Fruit fly (Drosophila melanogaster): Measurements from ENCODE around the gene CheB38c.

Gene CheB38c

DNA sequence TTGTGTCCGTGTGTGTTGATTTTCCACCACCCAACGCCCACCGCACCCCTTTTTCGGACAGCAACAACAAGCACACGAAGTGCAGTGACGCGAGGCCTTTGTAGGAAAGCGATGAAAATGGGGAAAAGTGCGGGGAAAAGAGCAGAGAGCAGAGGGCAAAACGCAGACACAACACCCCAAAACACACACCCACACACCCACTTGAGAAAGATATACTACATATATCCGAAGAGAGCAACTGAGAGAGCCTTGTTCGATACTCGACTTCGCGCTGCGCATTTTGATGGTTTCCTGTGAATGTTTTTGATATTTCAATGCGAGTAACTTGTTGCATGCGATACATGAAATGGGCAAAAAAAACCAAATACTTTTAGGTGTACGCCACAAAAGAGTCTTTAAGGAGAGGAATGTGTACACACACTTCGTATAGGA is 16.9 kb downstream of the CheB38c start:
- TF ChIP-seq psq (GFP tag; optimal IDR thresholded peaks at IDR 0.05), result peak; percentile 22
- no peak for TF ChIP-seq tai (GFP tag; optimal IDR thresholded peaks at IDR 0.05)

DNA sequence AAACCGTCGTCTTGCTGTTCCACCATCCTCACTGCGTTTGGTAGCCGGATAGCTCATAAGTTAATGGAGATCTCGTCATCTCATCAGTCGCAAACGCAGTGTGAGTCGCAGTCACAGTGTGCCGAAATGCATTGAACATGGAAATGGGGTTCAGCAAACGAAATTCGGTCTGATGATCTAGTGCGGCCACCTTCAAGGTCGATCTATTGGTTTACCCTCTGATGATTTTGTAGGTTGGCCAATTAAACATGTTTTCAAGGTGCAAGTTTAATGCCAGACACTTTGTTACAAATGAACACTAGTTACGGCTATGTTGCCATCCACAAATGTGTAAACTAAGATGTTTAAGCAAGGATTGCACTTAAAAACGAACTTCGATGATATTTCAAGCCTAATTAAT is 17.8 kb downstream of the CheB38c start:
- TF ChIP-seq sv (GFP tag; optimal IDR thresholded peaks at IDR 0.05) (no peak), dsf (GFP tag; optimal IDR thresholded peaks at IDR 0.05; ENCODE audit: borderline replicate concordance) (no peak)

DNA sequence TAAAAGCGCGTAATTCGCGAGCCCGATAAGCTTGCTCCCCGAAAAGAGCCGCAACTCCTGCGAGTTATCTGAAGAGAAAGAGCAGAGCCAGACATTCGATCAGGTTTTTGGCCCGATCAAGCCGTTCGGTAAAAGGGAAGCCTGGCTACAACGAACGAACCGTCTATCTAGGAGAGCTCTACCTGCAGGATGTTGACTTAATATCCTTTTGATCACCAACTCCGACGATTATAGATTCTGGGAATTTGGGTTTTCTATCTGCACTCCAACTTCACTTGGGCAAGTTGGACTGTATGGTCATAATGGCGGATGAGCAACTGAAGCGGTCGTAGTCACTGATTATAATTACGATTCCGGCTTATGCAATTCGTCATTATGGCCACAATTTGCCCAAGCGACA is 18.5 kb downstream of the CheB38c start:
- TF ChIP-seq HLH106 (tag; optimal IDR thresholded peaks at IDR 0.05), result peak; percentile 65
- TF ChIP-seq br (GFP tag; optimal IDR thresholded peaks at IDR 0.05), result no peak
- no peak for TF ChIP-seq Hr78 (GFP tag; optimal IDR thresholded peaks at IDR 0.05)
- TF ChIP-seq CrebA (GFP tag; optimal IDR thresholded peaks at IDR 0.05; ENCODE audit: borderline replicate concordance), result no peak
- TF ChIP-seq lola (GFP tag; optimal IDR thresholded peaks at IDR 0.05), result no peak
- no peak for TF ChIP-seq Hnf4 (GFP tag; optimal IDR thresholded peaks at IDR 0.05)
- no peak for TF ChIP-seq brk (GFP tag; optimal IDR thresholded peaks at IDR 0.05)
- no peak for TF ChIP-seq psq (GFP tag; optimal IDR thresholded peaks at IDR 0.05)
- no peak for TF ChIP-seq Hr83 (GFP tag; optimal IDR thresholded peaks at IDR 0.05; ENCODE audit: poor library complexity, severe bottlenecking)
- no peak for TF ChIP-seq OdsH (GFP tag; optimal IDR thresholded peaks at IDR 0.05)
- no peak for TF ChIP-seq Rel (GFP tag; optimal IDR thresholded peaks at IDR 0.05)
- TF ChIP-seq Rel (tag; optimal IDR thresholded peaks at IDR 0.05), result no peak
- TF ChIP-seq sv (GFP tag; optimal IDR thresholded peaks at IDR 0.05), result no peak
- no peak for TF ChIP-seq dsf (GFP tag; optimal IDR thresholded peaks at IDR 0.05; ENCODE audit: borderline replicate concordance)
- peak; percentile 21 for TF ChIP-seq fru (GFP tag; optimal IDR thresholded peaks at IDR 0.05)
- no peak for TF ChIP-seq CG9705 (GFP tag; optimal IDR thresholded peaks at IDR 0.05)
- no peak for TF ChIP-seq jim (GFP tag; optimal IDR thresholded peaks at IDR 0.05)
- TF ChIP-seq pan (optimal IDR thresholded peaks at IDR 0.05), result no peak
- no peak for TF ChIP-seq N (GFP tag; optimal IDR thresholded peaks at IDR 0.05)
- TF ChIP-seq Mio (GFP tag; optimal IDR thresholded peaks at IDR 0.05), result no peak
- peak; percentile 11 for TF ChIP-seq rgr (GFP tag; optimal IDR thresholded peaks at IDR 0.05)
- no peak for TF ChIP-seq Myc (optimal IDR thresholded peaks at IDR 0.05)
- TF ChIP-seq sage (GFP tag; optimal IDR thresholded peaks at IDR 0.05), result peak; percentile 23
- TF ChIP-seq Abd-B (GFP tag; optimal IDR thresholded peaks at IDR 0.05), result no peak
- peak in 1 of 2 experiments; percentile 47 for TF ChIP-seq foxo (GFP tag; optimal IDR thresholded peaks at IDR 0.05)
- peak; percentile 38 for TF ChIP-seq dmrt93B (GFP tag; optimal IDR thresholded peaks at IDR 0.05)
- TF ChIP-seq Dfd (GFP tag; optimal IDR thresholded peaks at IDR 0.05), result no peak
- no peak for TF ChIP-seq dl (GFP tag; optimal IDR thresholded peaks at IDR 0.05; ENCODE audit: insufficient read depth in 1 of 2, partially characterized antibody in 2 of 2)
- TF ChIP-seq ey (GFP tag; optimal IDR thresholded peaks at IDR 0.05), result peak; percentile 33
- no peak for TF ChIP-seq tai (GFP tag; optimal IDR thresholded peaks at IDR 0.05)
- no peak for TF ChIP-seq usp (GFP tag; optimal IDR thresholded peaks at IDR 0.05)
- no peak for TF ChIP-seq Sp1 (GFP tag; optimal IDR thresholded peaks at IDR 0.05)
- TF ChIP-seq Jra (GFP tag; optimal IDR thresholded peaks at IDR 0.05), result no peak
- no peak for TF ChIP-seq CG32264 (GFP tag; optimal IDR thresholded peaks at IDR 0.05)
- TF ChIP-seq Dif (GFP tag; optimal IDR thresholded peaks at IDR 0.05; ENCODE audit: partially characterized antibody), result no peak
- TF ChIP-seq Vsx2 (GFP tag; optimal IDR thresholded peaks at IDR 0.05; ENCODE audit: partially characterized antibody), result no peak
- TF ChIP-seq woc (GFP tag; optimal IDR thresholded peaks at IDR 0.05), result peak; percentile 59
- TF ChIP-seq GATAd (GFP tag; optimal IDR thresholded peaks at IDR 0.05), result no peak
- TF ChIP-seq h (GFP tag; optimal IDR thresholded peaks at IDR 0.05), result peak; percentile 71

DNA sequence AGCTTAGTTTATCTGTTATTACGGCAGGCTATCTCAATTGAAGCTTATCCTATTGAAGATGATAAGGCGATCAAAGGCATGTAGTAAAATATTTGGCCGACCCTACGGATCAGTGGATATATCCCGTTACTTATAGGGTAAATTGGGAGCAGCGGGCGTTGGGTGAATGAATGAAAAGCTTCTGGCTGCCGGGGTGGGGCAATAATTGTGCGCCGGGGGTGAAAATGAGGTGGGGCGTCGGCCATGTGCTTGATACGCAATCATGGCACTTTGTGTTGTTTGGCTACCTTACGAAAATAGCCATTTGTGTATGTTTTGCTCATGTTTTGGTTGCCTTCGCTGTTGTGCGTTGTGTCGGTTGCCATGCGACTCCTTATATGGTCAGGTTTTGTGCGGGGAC is 18.9 kb downstream of the CheB38c start:
- TF ChIP-seq brk (GFP tag; optimal IDR thresholded peaks at IDR 0.05) (no peak), Sp1 (GFP tag; optimal IDR thresholded peaks at IDR 0.05) (no peak), ey (GFP tag; optimal IDR thresholded peaks at IDR 0.05) (no peak), sage (GFP tag; optimal IDR thresholded peaks at IDR 0.05) (no peak), Rel (GFP tag; optimal IDR thresholded peaks at IDR 0.05) (no peak), Rel (tag; optimal IDR thresholded peaks at IDR 0.05) (peak; percentile 27), Mio (GFP tag; optimal IDR thresholded peaks at IDR 0.05) (no peak)

Data from whole organism, wandering third instar larva.